Fruit fly (Drosophila melanogaster) whole organism, wandering third instar larva: ENCODE results near the gene CG32643.
A peak's percentile ranks its signal among the peaks of the same experiment; 100 is the strongest.

ENCODE experiments used
- Abd-B ChIP-seq: fragments of >200 bp; optimal IDR thresholded peaks from 2 replicates; lab custom pipeline; 2017; ENCODE audit warnings: missing biosample characterization, missing genetic modification characterization
- HLH106 ChIP-seq: fragments of 200-800 bp; optimal IDR thresholded peaks from 3 replicates; lab custom pipeline; 2019; ENCODE audit warnings: missing biosample characterization, mild to moderate bottlenecking, missing genetic modification characterization, moderate library complexity
- Hnf4 ChIP-seq: fragments of 200-800 bp; sonication (Bioruptor generic); optimal IDR thresholded peaks from 2 replicates; lab custom pipeline; 2016; ENCODE audit warnings: missing biosample characterization, mild to moderate bottlenecking, missing genetic modification characterization
- Hr83 ChIP-seq: fragments of 200-300 bp; sonication (Bioruptor generic); optimal IDR thresholded peaks from 2 replicates; lab custom pipeline; 2016; ENCODE audit warnings: missing biosample characterization, mild to moderate bottlenecking, missing genetic modification characterization, moderate library complexity; ENCODE audit not compliant: poor library complexity, severe bottlenecking
- Mio ChIP-seq: sonication (Bioruptor generic); optimal IDR thresholded peaks from 2 replicates; lab custom pipeline; 2016; ENCODE audit warnings: missing biosample characterization, missing genetic modification characterization
- Myc ChIP-seq: fragments of >200 bp; optimal IDR thresholded peaks from 2 replicates; lab custom pipeline; 2017
- OdsH ChIP-seq: fragments of 200-800 bp; sonication (Bioruptor generic); optimal IDR thresholded peaks from 2 replicates; lab custom pipeline; 2016; ENCODE audit warnings: missing biosample characterization, mild to moderate bottlenecking, missing genetic modification characterization
- Rel ChIP-seq, 2 experiments: fragments of 200-800 bp; sonication (Bioruptor generic) in 1 of 2; optimal IDR thresholded peaks; 2 replicates in 1 of 2; 3 replicates in 1 of 2; lab custom pipeline; 2016 to 2019; ENCODE audit warnings: mild to moderate bottlenecking in 2 of 2, missing biosample characterization in 2 of 2, missing genetic modification characterization in 2 of 2, moderate library complexity in 1 of 2
- br ChIP-seq: fragments of 200-800 bp; sonication (Bioruptor generic); optimal IDR thresholded peaks from 2 replicates; lab custom pipeline; 2016; ENCODE audit warnings: missing biosample characterization, missing genetic modification characterization
- dl ChIP-seq, 2 experiments: fragments of 175-275, 200-275 bp in 1 of 2; fragments of 200-275 bp in 1 of 2; sonication (Bioruptor generic); optimal IDR thresholded peaks; lab custom pipeline; 2018; ENCODE audit warnings: mild to moderate bottlenecking in 2 of 2, missing biosample characterization in 2 of 2, missing genetic modification characterization in 2 of 2, moderate library complexity in 2 of 2; ENCODE audit not compliant: partially characterized antibody in 2 of 2, insufficient read depth in 1 of 2
- lola ChIP-seq: fragments of >200 bp; optimal IDR thresholded peaks from 2 replicates; lab custom pipeline; 2017; ENCODE audit warnings: missing biosample characterization, missing genetic modification characterization
- sv ChIP-seq: fragments of 200-800 bp; sonication (Bioruptor generic); optimal IDR thresholded peaks from 3 replicates; lab custom pipeline; 2016; ENCODE audit warnings: missing biosample characterization, missing genetic modification characterization

CG32643 gene

DNA sequence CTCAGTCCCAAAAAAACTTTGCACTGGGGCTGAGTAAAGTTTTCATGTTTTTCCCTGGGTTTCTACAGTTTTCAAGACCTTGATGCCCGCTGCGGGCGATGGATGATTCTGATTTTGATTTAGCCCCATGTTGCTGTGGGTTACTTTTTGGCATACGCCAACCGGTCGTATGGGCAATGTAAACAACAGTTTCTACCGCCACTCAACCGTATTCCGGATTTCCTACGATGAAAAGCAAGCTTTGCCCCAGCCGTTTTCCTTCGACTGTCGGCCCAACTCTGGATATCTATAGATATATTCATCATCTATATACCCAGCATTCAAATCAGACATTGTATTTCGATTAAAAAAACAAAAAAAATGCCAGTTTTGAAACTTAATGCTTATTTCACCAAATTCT, 37.6 kb downstream of the CG32643 start, which contains the start of gene CG2209:
TSS of gene CG2209 (plus strand) at position 301 of the 400 bp plus-strand sequence.
- TF ChIP-seq Mio (GFP tag; lab: Kevin White, UChicago) (no peak), HLH106 (tag; lab: Kevin White, UChicago) (no peak), OdsH (no peak), Rel (GFP tag; optimal IDR thresholded peaks at IDR 0.05; lab: Kevin White, UChicago) (no peak), Rel (tag; optimal IDR thresholded peaks at IDR 0.05; lab: Kevin White, UChicago) (no peak), br (GFP tag; lab: Kevin White, UChicago) (no peak), dl (GFP tag; optimal IDR thresholded peaks at IDR 0.05; lab: Kevin White, UChicago; ENCODE audit: insufficient read depth in 1 of 2, partially characterized antibody in 2 of 2) (no peak), Hnf4 (GFP tag; lab: Kevin White, UChicago) (no peak), Hr83 (GFP tag; lab: Kevin White, UChicago) (no peak), Myc (lab: Kevin White, UChicago) (no peak), lola (GFP tag; lab: Kevin White, UChicago) (no peak), Abd-B (GFP tag; lab: Kevin White, UChicago) (no peak)

dm6 chrX:13023777-13024176, 39.5 kb downstream of the CG32643 start:
- TF ChIP-seq sv (GFP tag; lab: Kevin White, UChicago) (peak; percentile 2), Hnf4 (GFP tag; lab: Kevin White, UChicago) (no peak)
